Fruit fly (Drosophila melanogaster): Measurements from ENCODE around the gene CG31525.

Gene CG31525

dm6 chr3R:4450721-4451120 is 23.9 kb downstream of the CG31525 start (continued):
- TF ChIP-seq Met (GFP tag; optimal IDR thresholded peaks at IDR 0.05) (no peak), Ets21C (GFP tag; optimal IDR thresholded peaks at IDR 0.05) (no peak), Eip78C (GFP tag) (peak; percentile 34), ss (GFP tag; optimal IDR thresholded peaks at IDR 0.05) (no peak), Eip75B (GFP tag; optimal IDR thresholded peaks at IDR 0.05) (no peak), CG16779 (tag; optimal IDR thresholded peaks at IDR 0.05) (no peak), CG8319 (GFP tag; optimal IDR thresholded peaks at IDR 0.05) (no peak), acj6 (GFP tag; optimal IDR thresholded peaks at IDR 0.05) (no peak), Blimp-1 (GFP tag; optimal IDR thresholded peaks at IDR 0.05) (no peak), fkh (GFP tag; optimal IDR thresholded peaks at IDR 0.05) (no peak), CG3919 (GFP tag; optimal IDR thresholded peaks at IDR 0.05) (no peak), Eip93F (GFP tag; optimal IDR thresholded peaks at IDR 0.05) (no peak)

DNA sequence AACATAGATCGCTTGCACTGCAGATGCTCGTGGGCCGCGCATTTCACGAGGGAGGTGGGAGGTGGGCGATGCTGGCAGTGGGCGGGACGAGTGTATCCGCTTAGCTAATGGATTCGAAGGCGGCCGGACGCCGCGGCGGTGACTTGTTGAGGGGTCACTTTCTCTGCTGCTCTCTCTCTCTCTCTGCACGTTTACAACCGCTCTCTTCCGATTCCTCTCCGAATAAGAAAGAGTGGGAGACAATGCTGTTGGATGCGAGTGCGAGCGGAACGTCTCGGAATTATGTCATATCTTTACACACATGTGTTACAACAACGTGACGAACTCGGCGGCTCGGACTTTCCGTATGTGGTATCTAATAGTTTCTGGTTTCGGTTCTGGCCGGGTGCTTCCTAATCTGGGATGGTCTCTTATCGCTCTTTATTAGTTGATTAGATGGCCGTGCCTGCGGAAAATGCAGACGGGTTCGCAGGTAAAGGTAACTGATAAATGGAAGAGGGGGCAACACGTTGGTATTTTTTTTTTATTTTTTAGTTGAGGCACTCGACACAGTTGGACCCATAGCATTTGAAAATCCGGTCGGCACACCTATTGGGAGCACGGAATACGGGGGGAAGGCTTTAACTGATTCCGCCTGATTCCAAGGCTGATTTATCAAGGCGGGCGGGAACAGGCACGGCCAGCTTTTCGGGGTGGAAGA is 25.7 kb downstream of the CG31525 start:
- TF ChIP-seq Sox15 (GFP tag; optimal IDR thresholded peaks at IDR 0.05) (no peak), pdm3 (GFP tag; optimal IDR thresholded peaks at IDR 0.05) (no peak), OdsH (GFP tag; optimal IDR thresholded peaks at IDR 0.05) (no peak), fkh (GFP tag; optimal IDR thresholded peaks at IDR 0.05) (peak; percentile 4), fd85E (GFP tag; optimal IDR thresholded peaks at IDR 0.05) (no peak), CG3919 (GFP tag; optimal IDR thresholded peaks at IDR 0.05) (peak; percentile 3), Eip78C (GFP tag) (peak; percentile 11), CG16779 (tag; optimal IDR thresholded peaks at IDR 0.05) (peak; percentile 26), CG6854 (GFP tag; optimal IDR thresholded peaks at IDR 0.05) (peak; percentile 58), CG8119 (GFP tag; IDR thresholded peaks at IDR 0.05) (peak; percentile 37; the same call in 1 of the 3 replicates), eg (GFP tag; IDR thresholded peaks at IDR 0.05) (peak; percentile 37; the same call in 1 of the 3 replicates), net (GFP tag; optimal IDR thresholded peaks at IDR 0.05) (no peak), vri (GFP tag; optimal IDR thresholded peaks at IDR 0.05) (peak; percentile 94), Blimp-1 (GFP tag; optimal IDR thresholded peaks at IDR 0.05) (peak; percentile 63), svp (GFP tag) (peak; percentile 79), CG15336 (GFP tag; IDR thresholded peaks at IDR 0.05) (peak; percentile 38; the same call in 1 of the 2 replicates)

DNA sequence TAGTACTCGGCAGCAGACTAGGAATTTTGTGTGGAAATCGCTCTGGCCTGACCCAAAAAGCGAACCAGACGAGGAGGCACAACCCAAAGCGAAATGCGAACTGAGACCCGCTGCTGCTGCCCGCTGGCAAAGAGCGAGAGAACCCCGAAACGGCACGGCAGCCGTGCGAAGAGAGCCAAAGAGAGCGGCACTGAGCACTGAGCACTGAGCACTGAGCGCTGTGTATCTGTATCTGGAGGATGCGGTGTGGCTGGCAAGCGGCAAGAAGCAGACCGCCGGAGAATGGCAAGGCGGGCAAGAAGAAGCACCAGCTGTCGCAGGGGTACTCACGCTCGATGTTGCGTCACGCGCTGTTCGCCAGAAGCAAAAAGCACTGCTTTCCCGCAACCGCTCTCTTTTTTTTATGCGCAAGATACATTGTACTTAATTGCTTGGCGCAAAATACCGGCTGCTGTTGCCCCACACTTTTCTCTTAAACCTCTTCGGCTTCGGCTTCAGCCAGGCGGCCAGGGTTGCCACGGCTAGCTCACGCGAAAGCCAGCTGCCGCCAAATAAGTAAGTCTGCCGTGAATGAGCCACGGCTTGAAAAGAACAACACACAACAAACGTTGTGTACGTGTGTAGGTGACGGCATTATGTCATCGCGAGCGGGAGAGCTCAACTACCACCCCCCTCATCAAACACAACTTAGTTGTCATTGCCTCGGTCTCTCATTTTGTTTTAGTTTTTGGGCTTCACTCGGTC is 26.6 kb downstream of the CG31525 start:
- TF ChIP-seq CG8119 (GFP tag; IDR thresholded peaks at IDR 0.05): peak; percentile 60; the same call in 1 of the 3 replicates
- TF ChIP-seq ss (GFP tag; optimal IDR thresholded peaks at IDR 0.05): peak; percentile 48 to 62
- peak; percentile 59; the same call in 2 of the 3 replicates for TF ChIP-seq eg (GFP tag; IDR thresholded peaks at IDR 0.05)
- peak; percentile 37 for TF ChIP-seq Sox14 (GFP tag; optimal IDR thresholded peaks at IDR 0.05)
- peak; percentile 8 for TF ChIP-seq Eip75B (GFP tag; optimal IDR thresholded peaks at IDR 0.05)
- TF ChIP-seq Eip78C (GFP tag): peak; percentile 66
- no peak for TF ChIP-seq fd85E (GFP tag; optimal IDR thresholded peaks at IDR 0.05)
- TF ChIP-seq CG11762 (GFP tag; optimal IDR thresholded peaks at IDR 0.05; ENCODE audit: insufficient read depth): no peak
- no peak for TF ChIP-seq Eip93F (GFP tag; optimal IDR thresholded peaks at IDR 0.05)
- no peak for TF ChIP-seq Hr39 (GFP tag; optimal IDR thresholded peaks at IDR 0.05)
- TF ChIP-seq CG4318 (GFP tag; optimal IDR thresholded peaks at IDR 0.05): no peak
- TF ChIP-seq CG6792 (GFP tag; optimal IDR thresholded peaks at IDR 0.05): peak; percentile 14
- TF ChIP-seq CG15336 (GFP tag; IDR thresholded peaks at IDR 0.05): peak; percentile 48; the same call in 1 of the 2 replicates
- no peak for TF ChIP-seq CG10631 (GFP tag; optimal IDR thresholded peaks at IDR 0.05)
- peak; percentile 71 for TF ChIP-seq CG16779 (tag; optimal IDR thresholded peaks at IDR 0.05)
- TF ChIP-seq CG11294 (GFP tag; IDR thresholded peaks at IDR 0.05): no peak
- no peak for TF ChIP-seq CG31627 (GFP tag; optimal IDR thresholded peaks at IDR 0.05)
- TF ChIP-seq Sox102F (GFP tag; optimal IDR thresholded peaks at IDR 0.05): peak; percentile 41
- no peak for TF ChIP-seq OdsH (GFP tag; optimal IDR thresholded peaks at IDR 0.05)
- no peak for TF ChIP-seq CG32006 (GFP tag; optimal IDR thresholded peaks at IDR 0.05)
- peak; percentile 7 for TF ChIP-seq Blimp-1 (GFP tag; optimal IDR thresholded peaks at IDR 0.05)
- TF ChIP-seq acj6 (GFP tag; optimal IDR thresholded peaks at IDR 0.05): no peak
- TF ChIP-seq Sox15 (GFP tag; optimal IDR thresholded peaks at IDR 0.05): no peak
- TF ChIP-seq esn (GFP tag; optimal IDR thresholded peaks at IDR 0.05): peak; percentile 15
- TF ChIP-seq Smox (GFP tag; optimal IDR thresholded peaks at IDR 0.05): no peak
- peak; percentile 63; the same call in 2 of the 3 replicates for TF ChIP-seq CG6163 (GFP tag; IDR thresholded peaks at IDR 0.05)
- TF ChIP-seq Ets96B (tag; optimal IDR thresholded peaks at IDR 0.05): no peak
- peak; percentile 1 for TF ChIP-seq Met (GFP tag; optimal IDR thresholded peaks at IDR 0.05)
- peak; percentile 84 for TF ChIP-seq CG6854 (GFP tag; optimal IDR thresholded peaks at IDR 0.05)
- peak; percentile 24 for TF ChIP-seq CG6808 (GFP tag; optimal IDR thresholded peaks at IDR 0.05)
- TF ChIP-seq dsx (GFP tag; optimal IDR thresholded peaks at IDR 0.05; ENCODE audit: poor library complexity, severe bottlenecking): peak; percentile 99
- peak; percentile 30 for TF ChIP-seq CG3919 (GFP tag; optimal IDR thresholded peaks at IDR 0.05)
- TF ChIP-seq cyc (GFP tag; optimal IDR thresholded peaks at IDR 0.05): no peak
- peak; percentile 99 for TF ChIP-seq vri (GFP tag; optimal IDR thresholded peaks at IDR 0.05)
- peak; percentile 73 for TF ChIP-seq svp (GFP tag)
- TF ChIP-seq CG10669 (GFP tag; optimal IDR thresholded peaks at IDR 0.05): no peak

Data from whole organism, prepupa.